Worm (Caenorhabditis elegans) whole organism, late embryonic: ENCODE results near the gene ZC250.2.

Experiments
- C08G9.2 ChIP-seq: sonication (generic microtip); optimal IDR thresholded peaks from 2 replicates; lab custom pipeline; 2016; ENCODE audit warnings: mild to moderate bottlenecking, missing genetic modification characterization, moderate library complexity, missing compliant biosample characterization
- C38D4.7 ChIP-seq: fragments of 200-800 bp; sonication (Bioruptor generic); optimal IDR thresholded peaks from 2 replicates; lab custom pipeline; 2018; ENCODE audit warnings: mild to moderate bottlenecking, missing genetic modification characterization, moderate library complexity, missing compliant biosample characterization
- F13H6.1 ChIP-seq: sonication (generic microtip); optimal IDR thresholded peaks from 2 replicates; lab custom pipeline; 2016; ENCODE audit warnings: missing genetic modification characterization, missing compliant biosample characterization
- T23F11.4 ChIP-seq: fragments of 200-800 bp; sonication (Bioruptor generic); optimal IDR thresholded peaks from 2 replicates; lab custom pipeline; 2018; ENCODE audit warnings: mild to moderate bottlenecking, missing genetic modification characterization, missing compliant biosample characterization
- Y22D7AL.16 ChIP-seq: sonication (generic microtip); optimal IDR thresholded peaks from 2 replicates; lab custom pipeline; 2016; ENCODE audit warnings: missing genetic modification characterization, missing compliant biosample characterization
- ahr-1 ChIP-seq: sonication (generic microtip); optimal IDR thresholded peaks from 2 replicates; lab custom pipeline; 2016; ENCODE audit warnings: missing genetic modification characterization, missing compliant biosample characterization
- ama-1 ChIP-seq: fragments of 150-350 bp; optimal IDR thresholded peaks from 2 replicates; lab custom pipeline; 2014
- ceh-14 ChIP-seq: sonication (generic microtip); optimal IDR thresholded peaks from 2 replicates; lab custom pipeline; 2016; ENCODE audit warnings: missing genotype, missing genetic modification characterization, missing compliant biosample characterization
- ceh-18 ChIP-seq: sonication (generic microtip); optimal IDR thresholded peaks from 2 replicates; lab custom pipeline; 2016; ENCODE audit warnings: missing genetic modification characterization, missing compliant biosample characterization
- ceh-2 ChIP-seq: sonication (generic microtip); optimal IDR thresholded peaks from 2 replicates; lab custom pipeline; 2016; ENCODE audit warnings: missing genotype, missing genetic modification characterization, missing compliant biosample characterization
- ceh-24 ChIP-seq: sonication (generic microtip); optimal IDR thresholded peaks from 2 replicates; lab custom pipeline; 2016; ENCODE audit warnings: mild to moderate bottlenecking, missing genetic modification characterization, missing compliant biosample characterization
- ceh-31 ChIP-seq: sonication (generic microtip); optimal IDR thresholded peaks from 2 replicates; lab custom pipeline; 2016; ENCODE audit warnings: missing genetic modification characterization, missing compliant biosample characterization
- ceh-34 ChIP-seq: sonication (generic microtip); optimal IDR thresholded peaks from 2 replicates; lab custom pipeline; 2016; ENCODE audit warnings: mild to moderate bottlenecking, missing genetic modification characterization, missing compliant biosample characterization
- ceh-9 ChIP-seq: sonication (generic microtip); optimal IDR thresholded peaks from 2 replicates; lab custom pipeline; 2016; ENCODE audit warnings: mild to moderate bottlenecking, missing genetic modification characterization, inconsistent platforms, missing compliant biosample characterization
- dmd-4 ChIP-seq: sonication (generic microtip); optimal IDR thresholded peaks from 2 replicates; lab custom pipeline; 2016; ENCODE audit warnings: borderline replicate concordance, missing genetic modification characterization, missing compliant biosample characterization
- dve-1 ChIP-seq: sonication (generic microtip); optimal IDR thresholded peaks from 2 replicates; lab custom pipeline; 2017; ENCODE audit warnings: antibody characterized with exemption, mild to moderate bottlenecking, missing genetic modification characterization, missing compliant biosample characterization
- ets-4 ChIP-seq: sonication (generic microtip); optimal IDR thresholded peaks from 2 replicates; lab custom pipeline; 2016; ENCODE audit warnings: missing genetic modification characterization, missing compliant biosample characterization
- fkh-10 ChIP-seq: fragments of 150-350 bp; optimal IDR thresholded peaks from 2 replicates; lab custom pipeline; 2014; ENCODE audit warnings: missing biosample characterization, missing genetic modification reagents, missing genetic modification characterization
- hlh-13 ChIP-seq: fragments of 200-800 bp; sonication (Bioruptor generic); optimal IDR thresholded peaks from 2 replicates; lab custom pipeline; 2018; ENCODE audit warnings: mild to moderate bottlenecking, missing genetic modification characterization, missing compliant biosample characterization
- hlh-30 ChIP-seq: sonication (generic microtip); optimal IDR thresholded peaks from 2 replicates; lab custom pipeline; 2017; ENCODE audit warnings: antibody characterized with exemption, missing genetic modification characterization, missing compliant biosample characterization; ENCODE audit not compliant: insufficient read depth
- hlh-6 ChIP-seq: sonication (generic microtip); optimal IDR thresholded peaks from 2 replicates; lab custom pipeline; 2016; ENCODE audit warnings: missing genotype, missing genetic modification characterization, missing compliant biosample characterization
- hlh-8 ChIP-seq: sonication (generic microtip); optimal IDR thresholded peaks from 2 replicates; lab custom pipeline; 2016; ENCODE audit warnings: missing genotype, missing genetic modification characterization, missing compliant biosample characterization
- lim-6 ChIP-seq: sonication (generic microtip); optimal IDR thresholded peaks from 2 replicates; lab custom pipeline; 2016; ENCODE audit warnings: missing genetic modification characterization, missing compliant biosample characterization
- lin-11 ChIP-seq: fragments of 200-800 bp; sonication (Bioruptor generic); optimal IDR thresholded peaks from 2 replicates; lab custom pipeline; 2018; ENCODE audit warnings: mild to moderate bottlenecking, missing genetic modification characterization, missing compliant biosample characterization
- madf-2 ChIP-seq: sonication (generic microtip); optimal IDR thresholded peaks from 2 replicates; lab custom pipeline; 2017; ENCODE audit warnings: missing genetic modification characterization, missing compliant biosample characterization
- nfya-1 ChIP-seq: sonication (generic microtip); optimal IDR thresholded peaks from 2 replicates; lab custom pipeline; 2017; ENCODE audit warnings: missing genetic modification characterization, mild to moderate bottlenecking, missing compliant biosample characterization, antibody characterized with exemption, moderate library complexity
- nhr-11 ChIP-seq: fragments of 150-350 bp; optimal IDR thresholded peaks from 2 replicates; lab custom pipeline; 2014; ENCODE audit warnings: missing biosample characterization, missing genetic modification characterization
- npax-4 ChIP-seq: sonication (generic microtip); optimal IDR thresholded peaks from 2 replicates; lab custom pipeline; 2016; ENCODE audit warnings: missing genetic modification characterization, missing compliant biosample characterization
- pat-9 ChIP-seq: fragments of 200-800 bp; sonication (Bioruptor generic); optimal IDR thresholded peaks from 2 replicates; lab custom pipeline; 2018; ENCODE audit warnings: mild to moderate bottlenecking, missing genetic modification characterization, moderate library complexity, missing compliant biosample characterization
- pax-1 ChIP-seq: fragments of 150-350 bp; optimal IDR thresholded peaks from 2 replicates; lab custom pipeline; 2014; ENCODE audit warnings: missing biosample characterization, missing genetic modification characterization
- pha-4 ChIP-seq: fragments of 150-350 bp; optimal IDR thresholded peaks from 2 replicates; lab custom pipeline; 2018; ENCODE audit warnings: missing biosample characterization, missing genetic modification reagents, missing genetic modification characterization
- pqm-1 ChIP-seq: sonication (generic microtip); optimal IDR thresholded peaks from 2 replicates; lab custom pipeline; 2016; ENCODE audit warnings: missing genetic modification characterization, missing compliant biosample characterization
- pros-1 ChIP-seq: fragments of 150-350 bp; optimal IDR thresholded peaks from 2 replicates; lab custom pipeline; 2014; ENCODE audit warnings: missing biosample characterization, missing genetic modification reagents, missing genetic modification characterization
- ref-2 ChIP-seq: sonication (generic microtip); optimal IDR thresholded peaks from 2 replicates; lab custom pipeline; 2016; ENCODE audit warnings: missing genetic modification characterization, missing compliant biosample characterization
- sox-2 ChIP-seq: fragments of 200-800 bp; sonication (Bioruptor generic); IDR thresholded peaks from 2 replicates; pipeline ENCODE4 v1.3.6; 2022; ENCODE audit warnings: missing genetic modification reagents, missing genetic modification characterization, missing compliant biosample characterization
- syd-9 ChIP-seq: sonication (generic microtip); optimal IDR thresholded peaks from 2 replicates; lab custom pipeline; 2016; ENCODE audit warnings: mild to moderate bottlenecking, missing genetic modification characterization, moderate library complexity, missing compliant biosample characterization
- tbx-2 ChIP-seq: sonication (generic microtip); optimal IDR thresholded peaks from 2 replicates; lab custom pipeline; 2016; ENCODE audit warnings: missing genetic modification characterization, missing compliant biosample characterization
- tbx-7 ChIP-seq: sonication (generic microtip); optimal IDR thresholded peaks from 2 replicates; lab custom pipeline; 2016; ENCODE audit warnings: missing genotype, missing genetic modification characterization, missing compliant biosample characterization
- ttx-3 ChIP-seq: sonication (generic microtip); optimal IDR thresholded peaks from 2 replicates; lab custom pipeline; 2016; ENCODE audit warnings: missing genetic modification reagents, missing genetic modification characterization, missing compliant biosample characterization
- unc-42 ChIP-seq: sonication (generic microtip); optimal IDR thresholded peaks from 2 replicates; lab custom pipeline; 2016; ENCODE audit warnings: missing genotype, missing genetic modification characterization, missing compliant biosample characterization
- zip-5 ChIP-seq: sonication (generic microtip); optimal IDR thresholded peaks from 2 replicates; lab custom pipeline; 2016; ENCODE audit warnings: missing genetic modification characterization, missing compliant biosample characterization
- ztf-16 ChIP-seq: sonication (generic microtip); optimal IDR thresholded peaks from 2 replicates; lab custom pipeline; 2017; ENCODE audit warnings: missing genetic modification characterization, missing compliant biosample characterization

Gene ZC250.2

ce11 chrV:5792031-5792430 is at the start of gene ZC250.2:
Gene ZC250.2, plus strand, starts transcription at chrV:5792331.
- TF ChIP-seq dmd-4 (tag; lab: Kevin White, UChicago): no peak
- no peak for TF ChIP-seq zip-5 (tag; lab: Kevin White, UChicago)
- no peak for TF ChIP-seq pros-1
- TF ChIP-seq Y22D7AL.16 (tag; lab: Kevin White, UChicago): no peak
- no peak for TF ChIP-seq lin-11 (tag; lab: Kevin White, UChicago)
- no peak for TF ChIP-seq ref-2 (tag; lab: Kevin White, UChicago)
- no peak for TF ChIP-seq ceh-14
- no peak for TF ChIP-seq syd-9 (tag; lab: Kevin White, UChicago)
- TF ChIP-seq ztf-16: no peak

ce11 chrV:5746237-5746636 is 45.9 kb upstream of the ZC250.2 start:
- no peak for TF ChIP-seq ama-1 (lab: Kevin White, UChicago)
- TF ChIP-seq pax-1 (tag; lab: Kevin White, UChicago): no peak
- no peak for TF ChIP-seq fkh-10
- no peak for TF ChIP-seq zip-5 (tag; lab: Kevin White, UChicago)
- TF ChIP-seq pha-4 (tag; lab: Kevin White, UChicago): no peak
- no peak for TF ChIP-seq pqm-1 (tag; lab: Kevin White, UChicago)
- no peak for TF ChIP-seq syd-9 (tag; lab: Kevin White, UChicago)
- no peak for TF ChIP-seq pat-9
- TF ChIP-seq hlh-8 (tag; lab: Kevin White, UChicago): no peak
- TF ChIP-seq tbx-7 (tag; lab: Kevin White, UChicago): no peak
- no peak for TF ChIP-seq ceh-31 (tag; lab: Kevin White, UChicago)
- no peak for TF ChIP-seq ttx-3 (tag; lab: Kevin White, UChicago)
- no peak for TF ChIP-seq F13H6.1
- no peak for TF ChIP-seq lim-6 (tag; lab: Kevin White, UChicago)

- no peak for TF ChIP-seq sox-2 (GFP tag; lab: Robert Waterston, UW)
- no peak for TF ChIP-seq dve-1
- no peak for TF ChIP-seq ets-4 (tag; lab: Kevin White, UChicago)
- no peak for TF ChIP-seq pat-9
- no peak for TF ChIP-seq ceh-34 (tag; lab: Kevin White, UChicago)
- no peak for TF ChIP-seq npax-4 (tag; lab: Kevin White, UChicago)
- TF ChIP-seq C38D4.7: no peak
- TF ChIP-seq hlh-13: no peak
- no peak for TF ChIP-seq ahr-1
- no peak for TF ChIP-seq hlh-6
- no peak for TF ChIP-seq ceh-18 (tag; lab: Kevin White, UChicago)
These were observed 44.6 kb upstream of the ZC250.2 start, which contains the start of gene acds-10 for ce11 chrV:5747519-5747918. Gene acds-10, plus strand, starts transcription at chrV:5747819.

ce11 chrV:5753432-5753831 is 38.7 kb upstream of the ZC250.2 start, which contains the start of gene pgph-1:
Gene pgph-1, minus strand, starts transcription at chrV:5753532.
- TF ChIP-seq ttx-3 (tag; lab: Kevin White, UChicago): no peak
- TF ChIP-seq ets-4 (tag; lab: Kevin White, UChicago): no peak
- TF ChIP-seq pros-1: no peak

- peak; percentile 15 for TF ChIP-seq ceh-31 (tag; lab: Kevin White, UChicago)
These were observed 36.9 kb upstream of the ZC250.2 start, which contains the start of gene K09H11.11 for ce11 chrV:5755203-5755693. Gene K09H11.11, minus strand, starts transcription at chrV:5755253.

ce11 chrV:5756193-5756592 is 35.9 kb upstream of the ZC250.2 start, which contains the start of gene C53A3.3:
Gene C53A3.3, plus strand, starts transcription at chrV:5756493.
- no peak for TF ChIP-seq sox-2 (GFP tag; lab: Robert Waterston, UW)
- TF ChIP-seq tbx-2: no peak
- TF ChIP-seq ama-1 (lab: Kevin White, UChicago): no peak
- TF ChIP-seq ahr-1: no peak
- no peak for TF ChIP-seq hlh-30 (tag; lab: Kevin White, UChicago)
- no peak for TF ChIP-seq T23F11.4
- no peak for TF ChIP-seq C08G9.2
- no peak for TF ChIP-seq ceh-9
- TF ChIP-seq madf-2: no peak
- no peak for TF ChIP-seq ceh-2
- no peak for TF ChIP-seq unc-42 (tag; lab: Kevin White, UChicago)
- TF ChIP-seq ets-4 (tag; lab: Kevin White, UChicago): no peak
- no peak for TF ChIP-seq ceh-24 (tag; lab: Kevin White, UChicago)
- TF ChIP-seq pax-1 (tag; lab: Kevin White, UChicago): no peak
- no peak for TF ChIP-seq pat-9
- TF ChIP-seq nhr-11: no peak
- no peak for TF ChIP-seq nfya-1 (tag; lab: Kevin White, UChicago)
